Worm (Caenorhabditis elegans) whole organism, L2 larva: ENCODE results near the gene col-83.
A peak's percentile ranks its signal among the peaks of the same experiment; 100 is the strongest.

ENCODE experiments used
- F13H6.1 ChIP-seq: sonication (generic microtip); optimal IDR thresholded peaks from 2 replicates; lab custom pipeline; 2016; ENCODE audit warnings: missing genetic modification characterization, missing compliant biosample characterization
- R02D3.7 ChIP-seq: fragments of 150-350 bp; optimal IDR thresholded peaks from 2 replicates; lab custom pipeline; 2014; ENCODE audit warnings: missing biosample characterization, missing genetic modification characterization
- Y55F3AM.14 ChIP-seq: fragments of 200-800 bp; sonication (Bioruptor generic); optimal IDR thresholded peaks from 2 replicates; lab custom pipeline; 2018; ENCODE audit warnings: mild to moderate bottlenecking, missing genetic modification characterization, missing compliant biosample characterization
- ZK546.5 ChIP-seq: sonication (generic microtip); optimal IDR thresholded peaks from 2 replicates; lab custom pipeline; 2017; ENCODE audit warnings: missing biosample characterization, missing genetic modification characterization
- alr-1 ChIP-seq: fragments of 150-350 bp; optimal IDR thresholded peaks from 2 replicates; lab custom pipeline; 2014; ENCODE audit warnings: missing biosample characterization, missing genetic modification characterization
- aly-2 ChIP-seq: fragments of 150-350 bp; optimal IDR thresholded peaks from 2 replicates; lab custom pipeline; 2014; ENCODE audit warnings: missing biosample characterization, missing genetic modification characterization
- ama-1 ChIP-seq: fragments of 150-350 bp; optimal IDR thresholded peaks from 2 replicates; lab custom pipeline; 2018; ENCODE audit warnings: inconsistent platforms
- ceh-16 ChIP-seq: fragments of 150-350 bp; optimal IDR thresholded peaks from 2 replicates; lab custom pipeline; 2014; ENCODE audit warnings: missing biosample characterization, missing genetic modification characterization
- ceh-82 ChIP-seq: fragments of 150-350 bp; optimal IDR thresholded peaks from 2 replicates; lab custom pipeline; 2014; ENCODE audit warnings: missing biosample characterization, missing genetic modification characterization
- crh-2 ChIP-seq: sonication (generic microtip); optimal IDR thresholded peaks from 2 replicates; lab custom pipeline; 2017; ENCODE audit warnings: missing biosample characterization, missing genetic modification characterization
- dmd-4 ChIP-seq: sonication (generic microtip); optimal IDR thresholded peaks from 2 replicates; lab custom pipeline; 2017; ENCODE audit warnings: missing biosample characterization, missing genetic modification characterization
- egl-27 ChIP-seq: sonication (generic microtip); optimal IDR thresholded peaks from 3 replicates; lab custom pipeline; 2017; ENCODE audit warnings: missing biosample characterization, missing genetic modification reagents, missing genetic modification characterization
- elt-1 ChIP-seq: fragments of 150-350 bp; optimal IDR thresholded peaks from 2 replicates; lab custom pipeline; 2014; ENCODE audit warnings: missing biosample characterization, missing genetic modification characterization
- elt-3 ChIP-seq: sonication (generic microtip); optimal IDR thresholded peaks from 2 replicates; lab custom pipeline; 2017; ENCODE audit warnings: missing biosample characterization, missing genetic modification characterization
- fos-1 ChIP-seq: fragments of 150-350 bp; optimal IDR thresholded peaks from 2 replicates; lab custom pipeline; 2014; ENCODE audit warnings: missing biosample characterization, missing genetic modification characterization
- lin-13 ChIP-seq: fragments of 150-350 bp; optimal IDR thresholded peaks from 2 replicates; lab custom pipeline; 2014; ENCODE audit warnings: missing biosample characterization, missing genetic modification reagents, missing genetic modification characterization
- lsy-2 ChIP-seq, 2 experiments: fragments of 150-350 bp in 1 of 2; sonication (generic microtip) in 1 of 2; optimal IDR thresholded peaks; 2 replicates each; lab custom pipeline; 2014 to 2017; ENCODE audit warnings: missing biosample characterization in 2 of 2, missing genetic modification characterization in 2 of 2
- mdl-1 ChIP-seq, 2 experiments: fragments of 150-350 bp in 1 of 2; sonication (generic microtip) in 1 of 2; optimal IDR thresholded peaks; 2 replicates each; lab custom pipeline; 2017; ENCODE audit warnings: missing biosample characterization in 2 of 2, missing genetic modification characterization in 2 of 2
- nhr-11 ChIP-seq: fragments of 150-350 bp; optimal IDR thresholded peaks from 2 replicates; lab custom pipeline; 2014; ENCODE audit warnings: missing biosample characterization, missing genetic modification characterization
- nhr-129 ChIP-seq: fragments of 150-350 bp; optimal IDR thresholded peaks from 2 replicates; lab custom pipeline; 2014; ENCODE audit warnings: missing biosample characterization, missing genetic modification characterization
- nhr-21 ChIP-seq: fragments of 150-350 bp; optimal IDR thresholded peaks from 2 replicates; lab custom pipeline; 2014; ENCODE audit warnings: missing biosample characterization, missing genetic modification characterization
- nhr-23 ChIP-seq: fragments of 150-350 bp; optimal IDR thresholded peaks from 2 replicates; lab custom pipeline; 2014; ENCODE audit warnings: missing biosample characterization, missing genetic modification reagents, missing genetic modification characterization
- nhr-237 ChIP-seq: fragments of 150-350 bp; optimal IDR thresholded peaks from 2 replicates; lab custom pipeline; 2014; ENCODE audit warnings: missing biosample characterization, missing genetic modification characterization
- nhr-25 ChIP-seq: fragments of 150-350 bp; sonication (generic microtip); optimal IDR thresholded peaks from 3 replicates; lab custom pipeline; 2014; ENCODE audit warnings: missing biosample characterization, missing genetic modification characterization
- nhr-6 ChIP-seq: fragments of 150-350 bp; optimal IDR thresholded peaks from 2 replicates; lab custom pipeline; 2014; ENCODE audit warnings: missing biosample characterization, missing genetic modification characterization
- peb-1 ChIP-seq: fragments of 150-350 bp; optimal IDR thresholded peaks from 2 replicates; lab custom pipeline; 2014; ENCODE audit warnings: missing biosample characterization, missing genetic modification characterization
- sem-4 ChIP-seq: fragments of 150-350 bp; optimal IDR thresholded peaks from 2 replicates; lab custom pipeline; 2014; ENCODE audit warnings: missing biosample characterization, missing genetic modification reagents, missing genetic modification characterization
- skn-1 ChIP-seq: sonication (generic microtip); optimal IDR thresholded peaks from 2 replicates; lab custom pipeline; 2017; ENCODE audit warnings: missing biosample characterization, missing genetic modification characterization
- sma-3 ChIP-seq: sonication (generic microtip); optimal IDR thresholded peaks from 2 replicates; lab custom pipeline; 2016; ENCODE audit warnings: missing genetic modification reagents, missing genetic modification characterization, missing compliant biosample characterization
- snpc-4 ChIP-seq: fragments of 150-350 bp; optimal IDR thresholded peaks from 2 replicates; lab custom pipeline; 2014; ENCODE audit warnings: missing biosample characterization, missing genetic modification characterization
- unc-39 ChIP-seq: fragments of 150-350 bp; optimal IDR thresholded peaks from 2 replicates; lab custom pipeline; 2014; ENCODE audit warnings: missing biosample characterization, missing genetic modification characterization
- unc-55 ChIP-seq: fragments of 150-350 bp; sonication (generic microtip); optimal IDR thresholded peaks from 3 replicates; lab custom pipeline; 2014; ENCODE audit warnings: missing biosample characterization, missing genetic modification reagents, missing genetic modification characterization
- unc-62 ChIP-seq: fragments of 150-350 bp; optimal IDR thresholded peaks from 2 replicates; lab custom pipeline; 2014; ENCODE audit warnings: missing biosample characterization, missing genetic modification reagents, missing genetic modification characterization
- ztf-1 ChIP-seq: fragments of 200-800 bp; sonication (Bioruptor generic); conservative IDR thresholded peaks from 2 replicates; pipeline ENCODE4 v1.3.6; 2022; ENCODE audit warnings: missing genetic modification characterization, missing compliant biosample characterization
- ztf-11 ChIP-seq: sonication (generic microtip); optimal IDR thresholded peaks from 2 replicates; lab custom pipeline; 2017; ENCODE audit warnings: missing biosample characterization, missing genetic modification characterization
- ztf-4 ChIP-seq: fragments of 150-350 bp; optimal IDR thresholded peaks from 2 replicates; lab custom pipeline; 2014; ENCODE audit warnings: missing biosample characterization, missing genetic modification characterization

The col-83 gene

ce11 chrII:11064191-11064695, 18.5 kb upstream of the col-83 start:
- TF ChIP-seq crh-2 (tag; lab: Kevin White, UChicago) = no peak
- no peak for TF ChIP-seq snpc-4 (tag; lab: Kevin White, UChicago)
- TF ChIP-seq unc-55 (GFP tag; lab: Kevin White, UChicago) = no peak
- no peak for TF ChIP-seq Y55F3AM.14 (GFP tag; lab: Kevin White, UChicago)
- TF ChIP-seq nhr-23 (tag; lab: Kevin White, UChicago) = no peak
- no peak for TF ChIP-seq nhr-11 (tag; lab: Kevin White, UChicago)
- no peak for TF ChIP-seq dmd-4 (tag; lab: Kevin White, UChicago)
- no peak for TF ChIP-seq ztf-4
- no peak for TF ChIP-seq ztf-1 (GFP tag; lab: Robert Waterston, UW)
- TF ChIP-seq nhr-129 (tag; lab: Kevin White, UChicago) = no peak
- no peak for TF ChIP-seq ama-1
- TF ChIP-seq ceh-82 (tag; lab: Kevin White, UChicago) = no peak
- no peak for TF ChIP-seq egl-27 (tag; lab: Kevin White, UChicago)
- no peak for TF ChIP-seq ceh-16 (tag; lab: Kevin White, UChicago)
- no peak for TF ChIP-seq nhr-237 (tag; lab: Kevin White, UChicago)
- TF ChIP-seq unc-39 = no peak
- TF ChIP-seq mdl-1 (tag; optimal IDR thresholded peaks at IDR 0.05; lab: Kevin White, UChicago) = no peak
- no peak for TF ChIP-seq lsy-2 (tag; optimal IDR thresholded peaks at IDR 0.05; lab: Kevin White, UChicago)
- no peak for TF ChIP-seq sem-4

ce11 chrII:11057256-11057655, 11.5 kb upstream of the col-83 start:
- TF ChIP-seq elt-1 (tag; lab: Kevin White, UChicago) (no peak), ztf-11 (tag; lab: Kevin White, UChicago) (no peak), nhr-25 (tag; lab: Kevin White, UChicago) (no peak), nhr-6 (no peak), sma-3 (GFP tag; lab: Kevin White, UChicago) (peak; percentile 7), egl-27 (tag; lab: Kevin White, UChicago) (no peak), Y55F3AM.14 (GFP tag; lab: Kevin White, UChicago) (no peak), fos-1 (tag; lab: Kevin White, UChicago) (no peak)

- TF ChIP-seq elt-3 (tag; lab: Kevin White, UChicago) = no peak
- TF ChIP-seq snpc-4 (tag; lab: Kevin White, UChicago) = no peak
- TF ChIP-seq aly-2 = no peak
- TF ChIP-seq ztf-4 = no peak
- TF ChIP-seq F13H6.1 (tag; lab: Kevin White, UChicago) = no peak
- TF ChIP-seq sma-3 (GFP tag; lab: Kevin White, UChicago) = no peak
- no peak for TF ChIP-seq nhr-129 (tag; lab: Kevin White, UChicago)
- TF ChIP-seq unc-55 (GFP tag; lab: Kevin White, UChicago) = no peak
- no peak for TF ChIP-seq R02D3.7 (tag; lab: Kevin White, UChicago)
- TF ChIP-seq unc-62 (GFP tag; lab: Kevin White, UChicago) = no peak
- no peak for TF ChIP-seq mdl-1 (tag; optimal IDR thresholded peaks at IDR 0.05; lab: Kevin White, UChicago)
- TF ChIP-seq lin-13 = no peak
- no peak for TF ChIP-seq alr-1 (tag; lab: Kevin White, UChicago)
- no peak for TF ChIP-seq nhr-21 (tag; lab: Kevin White, UChicago)
- no peak for TF ChIP-seq ceh-82 (tag; lab: Kevin White, UChicago)
- no peak for TF ChIP-seq unc-39
- no peak for TF ChIP-seq peb-1 (tag; lab: Kevin White, UChicago)
These were observed 9.5 kb upstream of the col-83 start, which contains the start of gene F45E10.2 for ce11 chrII:11055223-11055622. F45E10.2 (minus strand) TSS chrII:11055323.

ce11 chrII:11052526-11052925, 6.8 kb upstream of the col-83 start:
- TF ChIP-seq aly-2 (no peak), nhr-237 (tag; lab: Kevin White, UChicago) (no peak), mdl-1 (tag; optimal IDR thresholded peaks at IDR 0.05; lab: Kevin White, UChicago) (no peak), ceh-82 (tag; lab: Kevin White, UChicago) (no peak), F13H6.1 (tag; lab: Kevin White, UChicago) (no peak), unc-62 (GFP tag; lab: Kevin White, UChicago) (no peak), ztf-1 (GFP tag; lab: Robert Waterston, UW) (no peak), alr-1 (tag; lab: Kevin White, UChicago) (no peak), skn-1 (tag; lab: Kevin White, UChicago) (no peak), ama-1 (no peak), R02D3.7 (tag; lab: Kevin White, UChicago) (no peak), peb-1 (tag; lab: Kevin White, UChicago) (no peak), elt-3 (tag; lab: Kevin White, UChicago) (no peak), ZK546.5 (tag; lab: Kevin White, UChicago) (no peak), sem-4 (no peak), unc-39 (no peak), lin-13 (no peak)
- TF ChIP-seq, all 48 proteins: peak for 0
